Fruit fly (Drosophila melanogaster) whole organism, embryonic: ENCODE results near the gene Cpr11A.

Source experiments
- Atf6 ChIP-seq: fragments of 200-800 bp; sonication (Bioruptor generic); IDR thresholded peaks from 2 replicates; pipeline ENCODE4 v1.3.6; 2022; ENCODE audit warnings: missing biosample characterization, missing genetic modification characterization
- CG10462 ChIP-seq: fragments of 200-800 bp; sonication (Bioruptor generic); optimal IDR thresholded peaks from 2 replicates; lab custom pipeline; 2016; ENCODE audit warnings: missing biosample characterization, missing genetic modification characterization
- CG11085 ChIP-seq: fragments of 200-800 bp; sonication (Bioruptor generic); IDR thresholded peaks from 2 replicates; pipeline ENCODE4 v1.3.6; 2022; ENCODE audit warnings: missing biosample characterization, missing genetic modification characterization
- CG11560 ChIP-seq: fragments of 200-800 bp; sonication (Bioruptor generic); IDR thresholded peaks from 3 replicates; pipeline ENCODE4 v1.3.6; 2022; ENCODE audit warnings: missing biosample characterization, missing genetic modification characterization
- CG12155 ChIP-seq: fragments of 200-800 bp; sonication (Bioruptor generic); optimal IDR thresholded peaks from 3 replicates; lab custom pipeline; 2016; ENCODE audit warnings: missing biosample characterization, missing genetic modification characterization
- CG12391 ChIP-seq: fragments of 200-800 bp; sonication (Bioruptor generic); optimal IDR thresholded peaks from 3 replicates; lab custom pipeline; 2018; ENCODE audit warnings: missing biosample characterization, mild to moderate bottlenecking, missing genetic modification characterization, moderate library complexity
- CG13287 ChIP-seq: fragments of 200-800 bp; sonication (Bioruptor generic); IDR thresholded peaks from 2 replicates; pipeline ENCODE4 v1.3.6; 2022; ENCODE audit warnings: missing biosample characterization, missing genetic modification characterization; ENCODE audit not compliant: partially characterized antibody
- CG13296 ChIP-seq: fragments of 200-800 bp; sonication (Bioruptor generic); optimal IDR thresholded peaks from 3 replicates; lab custom pipeline; 2018; ENCODE audit warnings: missing biosample characterization, mild to moderate bottlenecking, missing genetic modification characterization
- CG13894 ChIP-seq: fragments of 200-800 bp; sonication (Bioruptor generic); optimal IDR thresholded peaks from 3 replicates; lab custom pipeline; 2018; ENCODE audit warnings: missing biosample characterization, mild to moderate bottlenecking, missing genetic modification characterization, moderate library complexity
- CG14441 ChIP-seq: fragments of 200-800 bp; sonication (Bioruptor generic); IDR thresholded peaks from 2 replicates; pipeline ENCODE4 v1.3.6; 2022; ENCODE audit warnings: missing biosample characterization, missing genetic modification characterization
- CG14710 ChIP-seq: fragments of 200-800 bp; sonication (Bioruptor generic); optimal IDR thresholded peaks from 3 replicates; lab custom pipeline; 2019; ENCODE audit warnings: missing biosample characterization, mild to moderate bottlenecking, missing genetic modification characterization, moderate library complexity
- CG17186 ChIP-seq: fragments of 200-800 bp; sonication (Bioruptor generic); optimal IDR thresholded peaks from 3 replicates; lab custom pipeline; 2017; ENCODE audit warnings: missing biosample characterization, missing genetic modification reagents, missing genetic modification characterization
- CG31365 ChIP-seq: fragments of 200-800 bp; sonication (Bioruptor generic); optimal IDR thresholded peaks from 2 replicates; lab custom pipeline; 2018; ENCODE audit warnings: missing biosample characterization, mild to moderate bottlenecking, missing genetic modification characterization
- CG31388 ChIP-seq: fragments of 200-800 bp; sonication (Bioruptor generic); optimal IDR thresholded peaks from 2 replicates; lab custom pipeline; 2016; ENCODE audit warnings: missing biosample characterization, missing genetic modification characterization
- CG31441 ChIP-seq: fragments of 200-800 bp; sonication (Bioruptor generic); IDR thresholded peaks from 2 replicates; pipeline ENCODE4 v1.3.6; 2022; ENCODE audit warnings: missing biosample characterization, missing genetic modification characterization
- CG33557 ChIP-seq: fragments of 200-800 bp; sonication (Bioruptor generic); optimal IDR thresholded peaks from 2 replicates; lab custom pipeline; 2019; ENCODE audit warnings: missing biosample characterization, mild to moderate bottlenecking, missing genetic modification characterization, moderate library complexity
- CG4328 ChIP-seq: fragments of 200-800 bp; sonication (Bioruptor generic); optimal IDR thresholded peaks from 3 replicates; lab custom pipeline; 2017; ENCODE audit warnings: missing biosample characterization, missing genetic modification reagents, missing genetic modification characterization
- CG4707 ChIP-seq: fragments of 200-800 bp; sonication (Bioruptor generic); optimal IDR thresholded peaks from 2 replicates; lab custom pipeline; 2018; ENCODE audit warnings: missing biosample characterization, mild to moderate bottlenecking, missing genetic modification characterization, moderate library complexity
- CG4730 ChIP-seq: fragments of 200-800 bp; sonication (Bioruptor generic); IDR thresholded peaks from 2 replicates; pipeline ENCODE4 v1.3.6; 2022; ENCODE audit warnings: missing biosample characterization, missing genetic modification characterization
- CG6683 ChIP-seq: fragments of 200-800 bp; sonication (Bioruptor generic); optimal IDR thresholded peaks from 2 replicates; lab custom pipeline; 2017; ENCODE audit warnings: missing biosample characterization, mild to moderate bottlenecking, missing genetic modification characterization, missing genetic modification reagents
- CG7786 ChIP-seq: fragments of 200-800 bp; sonication (Bioruptor generic); optimal IDR thresholded peaks from 2 replicates; lab custom pipeline; 2016; ENCODE audit warnings: missing biosample characterization, missing genetic modification characterization
- CG7928 ChIP-seq: fragments of 200-800 bp; sonication (Bioruptor generic); optimal IDR thresholded peaks from 2 replicates; lab custom pipeline; 2017; ENCODE audit warnings: missing biosample characterization, mild to moderate bottlenecking, missing genetic modification characterization
- CG7987 ChIP-seq: fragments of 200-800 bp; sonication (Bioruptor generic); optimal IDR thresholded peaks from 2 replicates; lab custom pipeline; 2018; ENCODE audit warnings: missing biosample characterization, mild to moderate bottlenecking, missing genetic modification characterization, moderate library complexity
- CTCF ChIP-seq: fragments of 200-800 bp; sonication (Bioruptor generic); optimal IDR thresholded peaks from 2 replicates; lab custom pipeline; 2017; ENCODE audit warnings: missing biosample characterization, mild to moderate bottlenecking, missing genetic modification characterization, moderate library complexity
- Doc3 ChIP-seq: fragments of 200-800 bp; sonication (Bioruptor generic); IDR thresholded peaks from 3 replicates; pipeline ENCODE4 v1.3.6; 2022; ENCODE audit warnings: missing biosample characterization, missing genetic modification characterization; ENCODE audit not compliant: partially characterized antibody
- Drgx ChIP-seq: fragments of 200-800 bp; sonication (Bioruptor generic); IDR thresholded peaks from 2 replicates; pipeline ENCODE4 v1.3.6; 2022; ENCODE audit warnings: missing biosample characterization, missing genetic modification characterization
- Jarid2 ChIP-seq: fragments of 200-800 bp; sonication (Bioruptor generic); optimal IDR thresholded peaks from 3 replicates; lab custom pipeline; 2017; ENCODE audit warnings: mild to moderate bottlenecking, missing biosample characterization, missing genetic modification reagents, missing genetic modification characterization
- Mad ChIP-seq: fragments of 200-800 bp; sonication (Bioruptor generic); optimal IDR thresholded peaks from 2 replicates; lab custom pipeline; 2016; ENCODE audit warnings: missing biosample characterization, missing genetic modification characterization
- NC2α ChIP-seq: fragments of 200-800 bp; sonication (Bioruptor generic); optimal IDR thresholded peaks from 2 replicates; lab custom pipeline; 2016; ENCODE audit warnings: missing biosample characterization, missing genetic modification characterization
- NC2β ChIP-seq: fragments of 200-800 bp; sonication (Bioruptor generic); optimal IDR thresholded peaks from 2 replicates; lab custom pipeline; 2016; ENCODE audit warnings: missing biosample characterization, missing genetic modification characterization
- Oaz ChIP-seq: fragments of 200-800 bp; sonication (Bioruptor generic); IDR thresholded peaks from 2 replicates; pipeline ENCODE4 v1.3.6; 2022; ENCODE audit warnings: missing biosample characterization, missing genetic modification characterization
- Rfx ChIP-seq: fragments of 200-800 bp; sonication (Bioruptor generic); IDR thresholded peaks from 2 replicates; pipeline ENCODE4 v1.3.6; 2022; ENCODE audit warnings: missing biosample characterization, missing genetic modification characterization
- Sry-β ChIP-seq: fragments of 200-800 bp; sonication (Bioruptor generic); optimal IDR thresholded peaks from 2 replicates; lab custom pipeline; 2018; ENCODE audit warnings: missing biosample characterization, mild to moderate bottlenecking, missing genetic modification characterization, moderate library complexity
- Stat92E ChIP-seq, 3 experiments: fragments of >200 bp in 2 of 3; fragments of 200-800 bp in 1 of 3; sonication (Bioruptor generic) in 1 of 3; optimal IDR thresholded peaks; 2 replicates each; lab custom pipeline; 2017 to 2019; ENCODE audit warnings: missing biosample characterization in 3 of 3, missing genetic modification characterization in 3 of 3, mild to moderate bottlenecking in 1 of 3, moderate library complexity in 1 of 3
- Trl ChIP-seq, 3 experiments: fragments of >200 bp in 2 of 3; fragments of 200-800 bp in 1 of 3; sonication (Bioruptor generic) in 1 of 3; optimal IDR thresholded peaks; 2 replicates in 1 of 3; 3 replicates in 2 of 3; lab custom pipeline; 2016 to 2017; ENCODE audit warnings: missing biosample characterization in 1 of 3, missing genetic modification characterization in 1 of 3
- bowl ChIP-seq: fragments of 200-800 bp; sonication (Bioruptor generic); IDR thresholded peaks from 2 replicates; pipeline ENCODE4 v1.3.6; 2022; ENCODE audit warnings: missing biosample characterization, missing genetic modification characterization
- cwo ChIP-seq: fragments of 200-800 bp; sonication (Bioruptor generic); optimal IDR thresholded peaks from 3 replicates; lab custom pipeline; 2017; ENCODE audit warnings: missing biosample characterization, missing genetic modification characterization, mild to moderate bottlenecking, moderate library complexity, missing genetic modification reagents
- gcm2 ChIP-seq: fragments of 200-800 bp; sonication (Bioruptor generic); optimal IDR thresholded peaks from 2 replicates; lab custom pipeline; 2016; ENCODE audit warnings: missing biosample characterization, missing genetic modification characterization
- her ChIP-seq: fragments of 200-800 bp; sonication (Bioruptor generic); optimal IDR thresholded peaks from 2 replicates; lab custom pipeline; 2016; ENCODE audit warnings: missing biosample characterization, missing genetic modification characterization
- hth ChIP-seq: fragments of >200 bp; optimal IDR thresholded peaks from 2 replicates; lab custom pipeline; 2017; ENCODE audit warnings: inconsistent platforms
- ind ChIP-seq: fragments of 200-800 bp; sonication (Bioruptor generic); optimal IDR thresholded peaks from 3 replicates; lab custom pipeline; 2016; ENCODE audit warnings: missing biosample characterization, missing genetic modification characterization
- kay ChIP-seq: fragments of 200-800 bp; sonication (Bioruptor generic); optimal IDR thresholded peaks from 2 replicates; lab custom pipeline; 2016; ENCODE audit warnings: missing biosample characterization, missing genetic modification characterization
- p53 ChIP-seq: fragments of 200-800 bp; sonication (Bioruptor generic); optimal IDR thresholded peaks from 2 replicates; lab custom pipeline; 2016; ENCODE audit warnings: missing biosample characterization, missing genetic modification characterization
- peb ChIP-seq: fragments of 200-800 bp; sonication (Bioruptor generic); IDR thresholded peaks from 2 replicates; pipeline ENCODE4 v1.3.6; 2022; ENCODE audit warnings: missing biosample characterization, missing genetic modification characterization
- pho ChIP-seq: fragments of 200-800 bp; sonication (Bioruptor generic); optimal IDR thresholded peaks from 2 replicates; lab custom pipeline; 2016; ENCODE audit warnings: missing biosample characterization, missing genetic modification characterization
- pnt ChIP-seq: fragments of 200-800 bp; sonication (Bioruptor generic); optimal IDR thresholded peaks from 3 replicates; lab custom pipeline; 2016; ENCODE audit warnings: missing biosample characterization, missing genetic modification characterization
- row ChIP-seq: fragments of 200-800 bp; sonication (Bioruptor generic); IDR thresholded peaks from 3 replicates; pipeline ENCODE4 v1.3.6; 2022; ENCODE audit warnings: missing biosample characterization, missing genetic modification characterization
- shn ChIP-seq: fragments of 200-800 bp; sonication (Bioruptor generic); optimal IDR thresholded peaks from 3 replicates; lab custom pipeline; 2016; ENCODE audit warnings: missing biosample characterization, missing genetic modification characterization
- sr ChIP-seq: fragments of 200-800 bp; sonication (Bioruptor generic); IDR thresholded peaks from 3 replicates; pipeline ENCODE4 v1.3.6; 2022; ENCODE audit warnings: missing biosample characterization, missing genetic modification characterization
- tgo ChIP-seq: fragments of 200-800 bp; sonication (Bioruptor generic); IDR thresholded peaks from 3 replicates; pipeline ENCODE4 v1.3.6; 2022; ENCODE audit warnings: missing biosample characterization, missing genetic modification characterization
- ttk ChIP-seq: fragments of 200-800 bp; sonication (Bioruptor generic); IDR thresholded peaks from 2 replicates; pipeline ENCODE4 v2.1.2; 2022; ENCODE audit warnings: missing biosample characterization, missing genetic modification characterization

Cpr11A gene

dm6 chrX:12462936-12463558 lies 23.7 kb upstream of the Cpr11A start, which contains the start of the genes Rab40 and CG42258 (continued):
- no peak for TF ChIP-seq cwo (GFP tag; lab: Kevin White, UChicago)
- no peak for TF ChIP-seq CG31388 (GFP tag; lab: Kevin White, UChicago)
- TF ChIP-seq Jarid2 (GFP tag; lab: Kevin White, UChicago) = no peak
- peak; percentile 41 for TF ChIP-seq CG7786 (GFP tag; lab: Kevin White, UChicago)
- TF ChIP-seq hth (lab: Kevin White, UChicago) = no peak
- peak; percentile 72 for TF ChIP-seq row
- peak; percentile 37; the same call in 1 of the 2 replicates for TF ChIP-seq CG31441
- TF ChIP-seq CG7928 = peak; percentile 61
- peak; percentile 49 for TF ChIP-seq CG12155 (GFP tag; lab: Kevin White, UChicago)
- TF ChIP-seq sr (GFP tag; lab: Robert Waterston, UW) = no peak
- no peak for TF ChIP-seq p53 (GFP tag; lab: Kevin White, UChicago)
- TF ChIP-seq Atf6 (GFP tag; lab: Robert Waterston, UW) = no peak
- no peak for TF ChIP-seq peb (GFP tag; lab: Robert Waterston, UW)
- TF ChIP-seq ind (GFP tag; lab: Kevin White, UChicago) = peak; percentile 30
- TF ChIP-seq CG13287 (GFP tag; lab: Robert Waterston, UW) = peak; percentile 65
- no peak for TF ChIP-seq NC2α (GFP tag; lab: Kevin White, UChicago)
- no peak for TF ChIP-seq CTCF
- no peak for TF ChIP-seq bowl (GFP tag; lab: Robert Waterston, UW)
- TF ChIP-seq CG31365 (tag; lab: Kevin White, UChicago) = no peak
- peak; percentile 9 for TF ChIP-seq Mad (GFP tag; lab: Kevin White, UChicago)
- TF ChIP-seq CG17186 (GFP tag; lab: Kevin White, UChicago) = peak; percentile 12
- no peak for TF ChIP-seq CG33557 (GFP tag; lab: Kevin White, UChicago)
- TF ChIP-seq CG11085 (GFP tag; lab: Robert Waterston, UW) = no peak
- TF ChIP-seq CG6683 (GFP tag; lab: Kevin White, UChicago) = no peak
- no peak for TF ChIP-seq tgo (GFP tag; lab: Robert Waterston, UW)
- TF ChIP-seq kay (GFP tag; lab: Kevin White, UChicago) = no peak
- peak; percentile 21; the same call in 1 of the 2 replicates for TF ChIP-seq CG14441
- TF ChIP-seq pho (GFP tag; lab: Kevin White, UChicago) = peak; percentile 66
- TF ChIP-seq CG12391 = peak; percentile 62
- peak; percentile 48; the same call in 1 of the 3 replicates for TF ChIP-seq Doc3
- no peak for TF ChIP-seq ttk
- TF ChIP-seq CG4730 (GFP tag; lab: Robert Waterston, UW) = peak; percentile 30; the same call in 1 of the 2 replicates
- peak; percentile 47 for TF ChIP-seq Rfx (GFP tag; lab: Robert Waterston, UW)
- TF ChIP-seq shn (GFP tag; lab: Kevin White, UChicago) = peak; percentile 40
- TF ChIP-seq Sry-β (GFP tag; lab: Kevin White, UChicago) = peak; percentile 66
- TF ChIP-seq CG13894 = peak; percentile 32
- TF ChIP-seq Trl (optimal IDR thresholded peaks at IDR 0.05; lab: Kevin White, UChicago) = no peak
- peak; percentile 1 for TF ChIP-seq Trl (GFP tag; optimal IDR thresholded peaks at IDR 0.05; lab: Kevin White, UChicago)
- TF ChIP-seq CG7987 (GFP tag; lab: Kevin White, UChicago) = no peak
- TF ChIP-seq her (GFP tag; lab: Kevin White, UChicago) = no peak
- no peak for TF ChIP-seq CG13296
- TF ChIP-seq NC2β (GFP tag; lab: Kevin White, UChicago) = no peak
- no peak for TF ChIP-seq CG4328
- no peak for TF ChIP-seq Drgx
- no peak for TF ChIP-seq CG10462 (GFP tag; lab: Kevin White, UChicago)
- no peak for TF ChIP-seq pnt (GFP tag; lab: Kevin White, UChicago)
- no peak for TF ChIP-seq CG4707 (GFP tag; lab: Kevin White, UChicago)
- TF ChIP-seq CG11560 (tag; lab: Robert Waterston, UW) = no peak
- TF ChIP-seq gcm2 (GFP tag; lab: Kevin White, UChicago) = no peak
- no peak for TF ChIP-seq Stat92E (GFP tag; optimal IDR thresholded peaks at IDR 0.05; lab: Kevin White, UChicago)
- TF ChIP-seq Oaz = no peak
- peak; percentile 77 for TF ChIP-seq CG14710 (tag; lab: Kevin White, UChicago)
